Fruit fly (Drosophila melanogaster) whole organism, adult: ENCODE results near the gene CG13360.

Experiments
- CG5204 ChIP-seq: fragments of 200-800 bp; sonication (Bioruptor generic); optimal IDR thresholded peaks from 2 replicates; lab custom pipeline; 2016; ENCODE audit warnings: missing biosample characterization, missing genetic modification characterization
- toe ChIP-seq: fragments of 200-800 bp; sonication (Bioruptor generic); optimal IDR thresholded peaks from 2 replicates; lab custom pipeline; 2016; ENCODE audit warnings: missing biosample characterization, missing genetic modification characterization

dm6 chrX:804821-805220 is 14.9 kb upstream of the CG13360 start, which contains the start of gene CG13358:
- TF ChIP-seq toe (GFP tag; lab: Kevin White, UChicago) (no peak), CG5204 (GFP tag; lab: Kevin White, UChicago) (no peak)
